Worm (Caenorhabditis elegans): ENCODE data around the gene jmjd-4.

The jmjd-4 gene

DNA sequence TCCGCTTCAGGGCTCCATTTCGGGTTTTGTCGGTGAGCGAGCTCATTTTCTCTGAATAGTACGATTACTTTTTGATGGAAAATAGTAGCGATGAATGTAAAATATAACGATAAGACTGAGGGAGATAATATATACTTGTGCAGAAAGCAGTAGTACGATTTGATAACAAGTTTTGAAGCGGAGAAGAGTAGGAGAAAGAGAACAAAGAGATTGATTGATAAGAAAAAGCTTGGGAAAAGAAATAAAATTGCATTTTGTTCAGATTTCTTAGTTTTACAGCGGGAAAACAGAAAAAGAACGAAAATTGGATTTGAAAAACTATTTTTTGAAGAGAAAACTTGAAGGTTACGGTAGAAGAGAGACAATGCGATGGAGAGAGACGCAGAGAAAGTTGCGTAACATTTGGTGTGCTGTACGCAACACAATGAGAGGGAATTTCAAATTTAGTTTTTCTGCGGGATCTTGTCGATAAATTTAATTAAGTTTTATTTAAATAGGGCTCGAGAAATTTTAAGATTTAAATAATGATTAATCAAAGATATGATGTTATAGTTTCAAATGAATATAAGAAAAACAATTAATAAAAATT lies 23.9 kb upstream of the jmjd-4 start, which contains the start of gene umps-1 (continued):
- TF ChIP-seq B0019.2 (GFP tag; conservative IDR thresholded peaks at IDR 0.05) (no peak), ztf-18 (tag; optimal IDR thresholded peaks at IDR 0.05) (no peak), ceh-91 (GFP tag; IDR thresholded peaks at IDR 0.05) (no peak), lsy-27 (tag; optimal IDR thresholded peaks at IDR 0.05; ENCODE audit: borderline replicate concordance, insufficient read depth) (no peak), hmg-20 (GFP tag; IDR thresholded peaks at IDR 0.05) (no peak), rpc-1 (optimal IDR thresholded peaks at IDR 0.05) (no peak), rpc-1 (tag; optimal IDR thresholded peaks at IDR 0.05) (no peak), nhr-90 (tag; optimal IDR thresholded peaks at IDR 0.05) (no peak), cebp-1 (GFP tag; IDR thresholded peaks at IDR 0.05) (no peak), cebp-1 (tag; optimal IDR thresholded peaks at IDR 0.05) (peak; percentile 76), repo-1 (tag; optimal IDR thresholded peaks at IDR 0.05) (no peak), lin-26 (GFP tag; IDR thresholded peaks at IDR 0.05) (no peak), aptf-2 (GFP tag; conservative IDR thresholded peaks at IDR 0.05) (no peak), Y53G8AR.9 (GFP tag; conservative IDR thresholded peaks at IDR 0.05) (no peak), sea-2 (GFP tag; IDR thresholded peaks at IDR 0.05) (no peak), K11D2.4 (GFP tag; IDR thresholded peaks at IDR 0.05) (no peak), tbx-9 (tag; optimal IDR thresholded peaks at IDR 0.05; ENCODE audit: borderline replicate concordance) (no peak), nhr-80 (tag; optimal IDR thresholded peaks at IDR 0.05) (no peak), mcd-1 (GFP tag; IDR thresholded peaks at IDR 0.05) (peak; percentile 70), xnd-1 (tag; optimal IDR thresholded peaks at IDR 0.05) (no peak), hrde-1 (tag; optimal IDR thresholded peaks at IDR 0.05; ENCODE audit: borderline replicate concordance) (no peak), hlh-12 (tag; optimal IDR thresholded peaks at IDR 0.05) (no peak), B0336.3 (GFP tag; IDR thresholded peaks at IDR 0.05) (no peak), nfyb-1 (GFP tag; IDR thresholded peaks at IDR 0.05) (no peak), B0035.1 (tag; optimal IDR thresholded peaks at IDR 0.05) (no peak), tlf-1 (GFP tag; optimal IDR thresholded peaks at IDR 0.05) (peak; percentile 23), ZK185.1 (tag; optimal IDR thresholded peaks at IDR 0.05; ENCODE audit: poor library complexity, severe bottlenecking) (no peak), Y56A3A.18 (GFP tag; IDR thresholded peaks at IDR 0.05) (no peak), ets-4 (GFP tag; optimal IDR thresholded peaks at IDR 0.05) (no peak), let-526 (GFP tag; IDR thresholded peaks at IDR 0.05) (no peak), aptf-3 (GFP tag; IDR thresholded peaks at IDR 0.05) (no peak), ztf-25 (GFP tag; IDR thresholded peaks at IDR 0.05) (no peak), rcor-1 (GFP tag; IDR thresholded peaks at IDR 0.05) (no peak), ama-1 (optimal IDR thresholded peaks at IDR 0.05) (no peak), ama-1 (GFP tag; optimal IDR thresholded peaks at IDR 0.05) (no peak), F23B12.7 (tag; optimal IDR thresholded peaks at IDR 0.05; ENCODE audit: insufficient read depth) (no peak), F57C9.4 (tag; optimal IDR thresholded peaks at IDR 0.05) (no peak), him-1 (tag; optimal IDR thresholded peaks at IDR 0.05) (no peak), ceh-100 (GFP tag; IDR thresholded peaks at IDR 0.05) (no peak), Y79H2A.3 (GFP tag; conservative IDR thresholded peaks at IDR 0.05) (no peak), ceh-58 (GFP tag; IDR thresholded peaks at IDR 0.05) (no peak), sptf-2 (GFP tag; optimal IDR thresholded peaks at IDR 0.05) (no peak), B0261.1 (tag; optimal IDR thresholded peaks at IDR 0.05) (no peak), cebp-2 (GFP tag; IDR thresholded peaks at IDR 0.05) (no peak), chd-7 (tag; optimal IDR thresholded peaks at IDR 0.05) (no peak), nfya-2 (GFP tag; IDR thresholded peaks at IDR 0.05) (no peak), lsl-1 (GFP tag; optimal IDR thresholded peaks at IDR 0.05) (peak; percentile 77), Y95B8A.8 (GFP tag; IDR thresholded peaks at IDR 0.05) (no peak), lag-1 (GFP tag; IDR thresholded peaks at IDR 0.05) (no peak), pbrm-1 (GFP tag; IDR thresholded peaks at IDR 0.05) (no peak)
